Worm (Caenorhabditis elegans) whole organism, L2 larva: ENCODE data around the gene mdt-6.

Experiments
- ceh-16 ChIP-seq: fragments of 150-350 bp; optimal IDR thresholded peaks from 2 replicates; lab custom pipeline; 2014; ENCODE audit warnings: missing biosample characterization, missing genetic modification characterization
- dmd-4 ChIP-seq: sonication (generic microtip); optimal IDR thresholded peaks from 2 replicates; lab custom pipeline; 2017; ENCODE audit warnings: missing biosample characterization, missing genetic modification characterization
- egl-27 ChIP-seq: sonication (generic microtip); optimal IDR thresholded peaks from 3 replicates; lab custom pipeline; 2017; ENCODE audit warnings: missing biosample characterization, missing genetic modification reagents, missing genetic modification characterization
- fos-1 ChIP-seq: fragments of 150-350 bp; optimal IDR thresholded peaks from 2 replicates; lab custom pipeline; 2014; ENCODE audit warnings: missing biosample characterization, missing genetic modification characterization
- mdl-1 ChIP-seq, 2 experiments: fragments of 150-350 bp in 1 of 2; sonication (generic microtip) in 1 of 2; optimal IDR thresholded peaks; 2 replicates each; lab custom pipeline; 2017; ENCODE audit warnings: missing biosample characterization in 2 of 2, missing genetic modification characterization in 2 of 2
- nhr-10 ChIP-seq: sonication (generic microtip); optimal IDR thresholded peaks from 2 replicates; lab custom pipeline; 2017; ENCODE audit warnings: missing biosample characterization, missing genetic modification characterization
- nhr-11 ChIP-seq: fragments of 150-350 bp; optimal IDR thresholded peaks from 2 replicates; lab custom pipeline; 2014; ENCODE audit warnings: missing biosample characterization, missing genetic modification characterization
- sma-3 ChIP-seq: sonication (generic microtip); optimal IDR thresholded peaks from 2 replicates; lab custom pipeline; 2016; ENCODE audit warnings: missing genetic modification reagents, missing genetic modification characterization, missing compliant biosample characterization
- snpc-4 ChIP-seq: fragments of 150-350 bp; optimal IDR thresholded peaks from 2 replicates; lab custom pipeline; 2014; ENCODE audit warnings: missing biosample characterization, missing genetic modification characterization
- unc-62 ChIP-seq: fragments of 150-350 bp; optimal IDR thresholded peaks from 2 replicates; lab custom pipeline; 2014; ENCODE audit warnings: missing biosample characterization, missing genetic modification reagents, missing genetic modification characterization

ce11 chrV:7053100-7053499 lies 6.3 kb downstream of the mdt-6 start, which contains the start of gene txt-17:
- TF ChIP-seq egl-27 (no peak), fos-1 (tag; lab: Kevin White, UChicago) (no peak), unc-62 (GFP tag; lab: Kevin White, UChicago) (no peak), sma-3 (GFP tag; lab: Kevin White, UChicago) (no peak), nhr-10 (tag; lab: Kevin White, UChicago) (no peak), nhr-11 (tag; lab: Kevin White, UChicago) (no peak), ceh-16 (tag; lab: Kevin White, UChicago) (no peak), dmd-4 (no peak), snpc-4 (tag; lab: Kevin White, UChicago) (no peak), mdl-1 (tag; optimal IDR thresholded peaks at IDR 0.05; lab: Kevin White, UChicago) (no peak)
